Fruit fly (Drosophila melanogaster): ENCODE measurements around the gene Pura.

Gene Pura

dm6 chr3L:7641467-7641866 lies 48.6 kb downstream of the Pura start, which contains the start of gene CG7506:
Gene CG7506 (minus strand): TSS chr3L:7641648.
- TF ChIP-seq Snoo (tag; optimal IDR thresholded peaks at IDR 0.05) (peak; percentile 2), CG8159 (tag; optimal IDR thresholded peaks at IDR 0.05) (no peak), CG17806 (tag; optimal IDR thresholded peaks at IDR 0.05) (no peak)

DNA sequence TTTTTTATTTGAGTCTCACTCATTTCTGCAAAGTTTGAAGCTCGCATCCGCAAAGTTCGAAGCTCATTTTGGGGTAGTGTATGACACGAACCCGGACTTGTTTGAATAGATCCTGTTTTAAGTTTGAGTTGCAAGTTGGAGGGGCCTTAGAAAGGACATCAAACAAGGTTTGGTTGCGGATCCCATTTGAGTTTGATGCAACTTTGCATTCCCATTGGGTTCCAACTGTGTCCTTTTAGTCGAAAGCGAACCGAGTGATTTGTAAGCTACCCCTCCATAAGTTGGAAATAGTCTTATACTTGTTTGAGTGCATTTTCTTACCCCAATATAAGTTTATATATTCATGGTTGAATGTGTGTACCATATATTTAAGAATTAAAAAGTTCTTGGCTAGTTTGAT lies 50.7 kb downstream of the Pura start:
- TF ChIP-seq CG9948 (tag; optimal IDR thresholded peaks at IDR 0.05) (no peak), Snoo (tag; optimal IDR thresholded peaks at IDR 0.05) (no peak), CG8159 (tag; optimal IDR thresholded peaks at IDR 0.05) (no peak)

dm6 chr3L:7650248-7650647 lies 57.4 kb downstream of the Pura start, which contains the start of gene CG32373:
Gene CG32373 (plus strand): TSS chr3L:7650548.
- no peak for TF ChIP-seq CG15710 (tag; optimal IDR thresholded peaks at IDR 0.05)
- no peak for TF ChIP-seq CG13204 (GFP tag; optimal IDR thresholded peaks at IDR 0.05)
- TF ChIP-seq gl (tag; optimal IDR thresholded peaks at IDR 0.05), result no peak
- TF ChIP-seq CG12605 (GFP tag; IDR thresholded peaks at IDR 0.05), result no peak
- no peak for TF ChIP-seq CG9948 (tag; optimal IDR thresholded peaks at IDR 0.05)
- no peak for TF ChIP-seq Snoo (tag; optimal IDR thresholded peaks at IDR 0.05)

dm6 chr3L:7650968-7651367 lies 58.1 kb downstream of the Pura start, which contains the start of gene PGRP-SD:
Gene PGRP-SD (plus strand): TSS chr3L:7651180.
- no peak for TF ChIP-seq gl (tag; optimal IDR thresholded peaks at IDR 0.05)
- TF ChIP-seq CG10348 (GFP tag; IDR thresholded peaks at IDR 0.05), result no peak
- no peak for TF ChIP-seq CG9948 (tag; optimal IDR thresholded peaks at IDR 0.05)
- TF ChIP-seq CG4496 (GFP tag; IDR thresholded peaks at IDR 0.05), result no peak
- no peak for TF ChIP-seq CG8159 (tag; optimal IDR thresholded peaks at IDR 0.05)
- TF ChIP-seq rn (GFP tag; IDR thresholded peaks at IDR 0.05), result no peak

dm6 chr3L:7654048-7654961 lies 61.4 kb downstream of the Pura start, which contains the start of gene CG7492:
Gene CG7492 (minus strand): TSS chr3L:7654752.
- TF ChIP-seq rn (GFP tag; IDR thresholded peaks at IDR 0.05), result no peak
- no peak for TF ChIP-seq Pif1A (GFP tag; optimal IDR thresholded peaks at IDR 0.05)
- TF ChIP-seq CG13204 (GFP tag; optimal IDR thresholded peaks at IDR 0.05), result no peak
- TF ChIP-seq CG9948 (tag; optimal IDR thresholded peaks at IDR 0.05), result no peak
- no peak for TF ChIP-seq CG4496 (GFP tag; IDR thresholded peaks at IDR 0.05)
- TF ChIP-seq CG8159 (tag; optimal IDR thresholded peaks at IDR 0.05), result no peak
- no peak for TF ChIP-seq fd96Ca (GFP tag; IDR thresholded peaks at IDR 0.05)
- no peak for TF ChIP-seq CG10348 (GFP tag; IDR thresholded peaks at IDR 0.05)
- no peak for TF ChIP-seq EcR (GFP tag; optimal IDR thresholded peaks at IDR 0.05)
- no peak for TF ChIP-seq Snoo (tag; optimal IDR thresholded peaks at IDR 0.05)
- TF ChIP-seq CG34367 (tag; optimal IDR thresholded peaks at IDR 0.05), result no peak
- no peak for TF ChIP-seq CG15710 (tag; optimal IDR thresholded peaks at IDR 0.05)
- no peak for TF ChIP-seq gl (tag; optimal IDR thresholded peaks at IDR 0.05)
- no peak for TF ChIP-seq CG8301 (tag; optimal IDR thresholded peaks at IDR 0.05)
- no peak for TF ChIP-seq D1 (tag; optimal IDR thresholded peaks at IDR 0.05)
- no peak for TF ChIP-seq CG17806 (tag; optimal IDR thresholded peaks at IDR 0.05)
- no peak for TF ChIP-seq Ets98B (GFP tag; IDR thresholded peaks at IDR 0.05)
- TF ChIP-seq Pif1B (GFP tag; optimal IDR thresholded peaks at IDR 0.05), result no peak
- no peak for TF ChIP-seq CG32121 (GFP tag; IDR thresholded peaks at IDR 0.05)
